Fruit fly (Drosophila melanogaster) whole organism, embryonic: ENCODE data around the gene CG7484.

Source experiments
- B-H2 ChIP-seq: fragments of 200-800 bp; sonication (Bioruptor generic); optimal IDR thresholded peaks from 2 replicates; lab custom pipeline; 2018; ENCODE audit warnings: missing biosample characterization, mild to moderate bottlenecking, missing genetic modification characterization
- CG11398 ChIP-seq: fragments of 200-800 bp; sonication (Bioruptor generic); optimal IDR thresholded peaks from 2 replicates; lab custom pipeline; 2016; ENCODE audit warnings: missing biosample characterization, missing genetic modification characterization
- CG12942 ChIP-seq: fragments of 200-800 bp; sonication (Bioruptor generic); optimal IDR thresholded peaks from 3 replicates; lab custom pipeline; 2016; ENCODE audit warnings: missing biosample characterization, missing genetic modification characterization
- CG14710 ChIP-seq: fragments of 200-800 bp; sonication (Bioruptor generic); optimal IDR thresholded peaks from 3 replicates; lab custom pipeline; 2019; ENCODE audit warnings: missing biosample characterization, mild to moderate bottlenecking, missing genetic modification characterization, moderate library complexity
- CG15269 ChIP-seq: fragments of 200-800 bp; sonication (Bioruptor generic); optimal IDR thresholded peaks from 2 replicates; lab custom pipeline; 2018; ENCODE audit warnings: missing biosample characterization, mild to moderate bottlenecking, missing genetic modification characterization, moderate library complexity
- CG18599 ChIP-seq: fragments of 200-800 bp; sonication (Bioruptor generic); optimal IDR thresholded peaks from 3 replicates; lab custom pipeline; 2017; ENCODE audit warnings: missing biosample characterization, missing genetic modification characterization, mild to moderate bottlenecking, moderate library complexity, missing genetic modification reagents
- CG2889 ChIP-seq: fragments of 200-800 bp; sonication (Bioruptor generic); IDR thresholded peaks from 3 replicates; pipeline ENCODE4 v1.3.6; 2022; ENCODE audit warnings: missing biosample characterization, missing genetic modification characterization
- CG3281 ChIP-seq: fragments of 200-800 bp; sonication (Bioruptor generic); optimal IDR thresholded peaks from 3 replicates; lab custom pipeline; 2017; ENCODE audit warnings: missing biosample characterization, mild to moderate bottlenecking, missing genetic modification characterization
- CG3995 ChIP-seq: fragments of 200-800 bp; sonication (Bioruptor generic); optimal IDR thresholded peaks from 3 replicates; lab custom pipeline; 2016; ENCODE audit warnings: missing biosample characterization, missing genetic modification characterization
- CG4282 ChIP-seq: fragments of 200-800 bp; sonication (Bioruptor generic); optimal IDR thresholded peaks from 2 replicates; lab custom pipeline; 2016; ENCODE audit warnings: missing biosample characterization, missing genetic modification characterization
- CG6272 ChIP-seq: fragments of 200-800 bp; sonication (Bioruptor generic); IDR thresholded peaks from 2 replicates; pipeline ENCODE4 v1.3.6; 2022; ENCODE audit warnings: missing biosample characterization, missing genetic modification characterization
- CG6689 ChIP-seq: fragments of 200-800 bp; sonication (Bioruptor generic); IDR thresholded peaks from 2 replicates; pipeline ENCODE4 v1.3.6; 2022; ENCODE audit warnings: missing biosample characterization, missing genetic modification characterization
- CG7271 ChIP-seq: fragments of 200-800 bp; sonication (Bioruptor generic); optimal IDR thresholded peaks from 2 replicates; lab custom pipeline; 2018; ENCODE audit warnings: missing biosample characterization, mild to moderate bottlenecking, missing genetic modification characterization, moderate library complexity
- CG9609 ChIP-seq: fragments of 200-800 bp; sonication (Bioruptor generic); optimal IDR thresholded peaks from 3 replicates; lab custom pipeline; 2016; ENCODE audit warnings: missing biosample characterization, missing genetic modification characterization
- CG9727 ChIP-seq: fragments of 200-800 bp; sonication (Bioruptor generic); optimal IDR thresholded peaks from 3 replicates; lab custom pipeline; 2017; ENCODE audit warnings: missing biosample characterization, mild to moderate bottlenecking, missing genetic modification characterization
- CG9932 ChIP-seq: fragments of 200-800 bp; sonication (Bioruptor generic); IDR thresholded peaks from 2 replicates; pipeline ENCODE4 v1.3.6; 2022; ENCODE audit warnings: missing biosample characterization, missing genetic modification characterization
- D ChIP-seq, 2 experiments: fragments of 200-800 bp in 1 of 2; fragments of >200 bp in 1 of 2; sonication (Bioruptor generic) in 1 of 2; optimal IDR thresholded peaks; 2 replicates in 1 of 2; 3 replicates in 1 of 2; lab custom pipeline; 2017; ENCODE audit warnings: mild to moderate bottlenecking in 1 of 2, missing biosample characterization in 1 of 2, missing genetic modification characterization in 1 of 2, missing genetic modification reagents in 1 of 2
- Doc3 ChIP-seq: fragments of 200-800 bp; sonication (Bioruptor generic); IDR thresholded peaks from 3 replicates; pipeline ENCODE4 v1.3.6; 2022; ENCODE audit warnings: missing biosample characterization, missing genetic modification characterization; ENCODE audit not compliant: partially characterized antibody
- Dp ChIP-seq: fragments of 200-800 bp; sonication (Bioruptor generic); optimal IDR thresholded peaks from 2 replicates; lab custom pipeline; 2018; ENCODE audit warnings: missing biosample characterization, mild to moderate bottlenecking, missing genetic modification characterization, moderate library complexity
- ERR ChIP-seq: fragments of 200-800 bp; sonication (Bioruptor generic); optimal IDR thresholded peaks from 2 replicates; lab custom pipeline; 2016; ENCODE audit warnings: missing biosample characterization, missing genetic modification characterization
- HLH54F ChIP-seq: fragments of 200-800 bp; sonication (Bioruptor generic); optimal IDR thresholded peaks from 3 replicates; lab custom pipeline; 2016; ENCODE audit warnings: missing biosample characterization, missing genetic modification characterization
- HmgZ ChIP-seq: fragments of 200-800 bp; sonication (Bioruptor generic); optimal IDR thresholded peaks from 2 replicates; lab custom pipeline; 2018; ENCODE audit warnings: missing biosample characterization, mild to moderate bottlenecking, missing genetic modification characterization
- Jarid2 ChIP-seq: fragments of 200-800 bp; sonication (Bioruptor generic); optimal IDR thresholded peaks from 3 replicates; lab custom pipeline; 2017; ENCODE audit warnings: mild to moderate bottlenecking, missing biosample characterization, missing genetic modification reagents, missing genetic modification characterization
- Lhr ChIP-seq: fragments of 200-800 bp; sonication (Bioruptor generic); optimal IDR thresholded peaks from 3 replicates; lab custom pipeline; 2017; ENCODE audit warnings: mild to moderate bottlenecking, missing biosample characterization, missing genetic modification reagents, missing genetic modification characterization
- Sox102F ChIP-seq: fragments of 200-800 bp; sonication (Bioruptor generic); optimal IDR thresholded peaks from 2 replicates; lab custom pipeline; 2018; ENCODE audit warnings: missing biosample characterization, mild to moderate bottlenecking, missing genetic modification characterization, moderate library complexity
- Xbp1 ChIP-seq: fragments of 200-800 bp; sonication (Bioruptor generic); optimal IDR thresholded peaks from 3 replicates; lab custom pipeline; 2016; ENCODE audit warnings: missing biosample characterization, mild to moderate bottlenecking, missing genetic modification characterization
- ash1 ChIP-seq: fragments of 200-800 bp; sonication (Bioruptor generic); optimal IDR thresholded peaks from 2 replicates; lab custom pipeline; 2018; ENCODE audit warnings: missing biosample characterization, mild to moderate bottlenecking, missing genetic modification characterization
- ato ChIP-seq: fragments of 200-800 bp; sonication (Bioruptor generic); IDR thresholded peaks from 2 replicates; pipeline ENCODE4 v1.3.6; 2022; ENCODE audit warnings: missing biosample characterization, missing genetic modification characterization; ENCODE audit not compliant: partially characterized antibody
- bowl ChIP-seq: fragments of 200-800 bp; sonication (Bioruptor generic); IDR thresholded peaks from 2 replicates; pipeline ENCODE4 v1.3.6; 2022; ENCODE audit warnings: missing biosample characterization, missing genetic modification characterization
- cad ChIP-seq: fragments of >200 bp; optimal IDR thresholded peaks from 2 replicates; lab custom pipeline; 2017; ENCODE audit warnings: missing biosample characterization, missing genetic modification characterization
- ci ChIP-seq: fragments of 200-800 bp; sonication (Bioruptor generic); IDR thresholded peaks from 3 replicates; pipeline ENCODE4 v1.3.6; 2022; ENCODE audit warnings: missing biosample characterization, missing genetic modification characterization
- dpn ChIP-seq, 2 experiments: fragments of 200-800 bp; sonication (Bioruptor generic); optimal IDR thresholded peaks; 3 replicates each; lab custom pipeline; 2016; ENCODE audit warnings: missing biosample characterization in 2 of 2, missing genetic modification characterization in 2 of 2
- eyg ChIP-seq: fragments of 200-800 bp; sonication (Bioruptor generic); optimal IDR thresholded peaks from 3 replicates; lab custom pipeline; 2016; ENCODE audit warnings: missing biosample characterization, missing genetic modification characterization
- fu2 ChIP-seq: fragments of 200-800 bp; sonication (Bioruptor generic); optimal IDR thresholded peaks from 2 replicates; lab custom pipeline; 2016; ENCODE audit warnings: missing biosample characterization, missing genetic modification characterization
- gro ChIP-seq: fragments of 200-800 bp; sonication (Bioruptor generic); optimal IDR thresholded peaks from 2 replicates; lab custom pipeline; 2016; ENCODE audit warnings: missing biosample characterization, missing genetic modification characterization
- hkb ChIP-seq, 2 experiments: fragments of 200-800 bp in 1 of 2; fragments of >200 bp in 1 of 2; sonication (Bioruptor generic) in 1 of 2; IDR thresholded peaks in 1 of 2; optimal IDR thresholded peaks in 1 of 2; 2 replicates each; pipeline versions ENCODE4 v1.3.6 to Lab custom; 2017 to 2022; ENCODE audit warnings: missing biosample characterization in 1 of 2, missing genetic modification characterization in 1 of 2
- jigr1 ChIP-seq: fragments of 200-800 bp; sonication (Bioruptor generic); IDR thresholded peaks from 3 replicates; pipeline ENCODE4 v1.3.6; 2022; ENCODE audit warnings: missing biosample characterization, missing genetic modification characterization
- mam ChIP-seq: fragments of 200-800 bp; sonication (Bioruptor generic); optimal IDR thresholded peaks from 3 replicates; lab custom pipeline; 2016; ENCODE audit warnings: missing biosample characterization, missing genetic modification characterization
- peb ChIP-seq: fragments of 200-800 bp; sonication (Bioruptor generic); IDR thresholded peaks from 2 replicates; pipeline ENCODE4 v1.3.6; 2022; ENCODE audit warnings: missing biosample characterization, missing genetic modification characterization
- phol ChIP-seq: fragments of 200-800 bp; sonication (Bioruptor generic); optimal IDR thresholded peaks from 3 replicates; lab custom pipeline; 2018; ENCODE audit warnings: missing biosample characterization, mild to moderate bottlenecking, missing genetic modification characterization, moderate library complexity
- pnt ChIP-seq: fragments of 200-800 bp; sonication (Bioruptor generic); optimal IDR thresholded peaks from 3 replicates; lab custom pipeline; 2016; ENCODE audit warnings: missing biosample characterization, missing genetic modification characterization
- row ChIP-seq: fragments of 200-800 bp; sonication (Bioruptor generic); IDR thresholded peaks from 3 replicates; pipeline ENCODE4 v1.3.6; 2022; ENCODE audit warnings: missing biosample characterization, missing genetic modification characterization
- sens ChIP-seq: fragments of 200-800 bp; sonication (Bioruptor generic); peaks from one replicate; lab custom pipeline; 2016; ENCODE audit warnings: missing biosample characterization, missing genetic modification characterization
- sens-2 ChIP-seq: fragments of 200-800 bp; sonication (Bioruptor generic); IDR thresholded peaks from 2 replicates; pipeline ENCODE4 v1.3.6; 2022; ENCODE audit warnings: missing biosample characterization, missing genetic modification characterization
- slbo ChIP-seq: fragments of 200-800 bp; sonication (Bioruptor generic); IDR thresholded peaks from 2 replicates; pipeline ENCODE4 v1.3.6; 2022; ENCODE audit warnings: missing biosample characterization, missing genetic modification characterization
- sob ChIP-seq: fragments of 200-800 bp; sonication (Bioruptor generic); IDR thresholded peaks from 2 replicates; pipeline ENCODE4 v1.3.6; 2022; ENCODE audit warnings: missing biosample characterization, missing genetic modification characterization
- stc ChIP-seq: fragments of 200-800 bp; sonication (Bioruptor generic); IDR thresholded peaks from 2 replicates; pipeline ENCODE4 v1.3.6; 2022; ENCODE audit warnings: missing biosample characterization, missing genetic modification characterization
- trh ChIP-seq: fragments of 200-800 bp; sonication (Bioruptor generic); optimal IDR thresholded peaks from 2 replicates; lab custom pipeline; 2016; ENCODE audit warnings: missing biosample characterization, missing genetic modification characterization
- unpg ChIP-seq: fragments of 200-800 bp; sonication (Bioruptor generic); optimal IDR thresholded peaks from 3 replicates; lab custom pipeline; 2018; ENCODE audit warnings: missing biosample characterization, mild to moderate bottlenecking, missing genetic modification characterization, moderate library complexity
- vvl ChIP-seq: fragments of 200-800 bp; sonication (Bioruptor generic); IDR thresholded peaks from 2 replicates; pipeline ENCODE4 v1.3.6; 2022; ENCODE audit warnings: missing biosample characterization, missing genetic modification characterization

Gene CG7484

DNA sequence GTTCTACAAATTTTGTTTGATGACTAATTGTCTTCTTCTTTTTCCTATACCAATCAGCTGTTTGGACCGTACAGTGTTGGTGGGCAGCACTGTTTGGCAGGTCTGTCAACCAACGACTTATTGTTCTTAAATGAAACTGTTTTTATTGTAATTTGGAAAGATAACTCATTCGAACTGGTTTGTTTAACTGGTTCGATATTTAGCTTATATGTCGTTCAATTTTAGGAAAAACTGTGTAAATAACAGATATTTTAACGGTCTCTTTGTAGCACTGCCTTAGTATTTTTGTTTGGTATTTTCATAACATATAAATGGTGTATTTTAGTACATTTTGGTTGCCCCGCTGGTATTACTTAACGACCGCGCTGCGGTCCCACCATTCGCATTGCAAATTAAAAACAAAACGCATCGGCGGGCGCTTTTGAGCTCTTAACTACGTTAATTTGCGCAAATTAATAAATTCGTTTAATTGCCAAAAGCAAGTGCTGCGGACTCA, 32.9 kb upstream of the CG7484 start, which contains the start of the genes Vps60 and anchor:
Gene Vps60 (minus strand): TSS at position 175 of the 496 bp plus-strand sequence.
Gene anchor (plus strand): TSS at position 374 of the 496 bp plus-strand sequence.
- TF ChIP-seq unpg (GFP tag; lab: Kevin White, UChicago) (peak; percentile 37), sens-2 (GFP tag; lab: Robert Waterston, UW) (no peak), eyg (GFP tag; lab: Kevin White, UChicago) (peak; percentile 64), sob (GFP tag; lab: Robert Waterston, UW) (peak; percentile 49), cad (GFP tag; lab: Kevin White, UChicago) (no peak), CG2889 (GFP tag; lab: Robert Waterston, UW) (no peak), bowl (GFP tag; lab: Robert Waterston, UW) (no peak), gro (GFP tag; lab: Kevin White, UChicago) (peak; percentile 82), CG7271 (no peak), Jarid2 (GFP tag; lab: Kevin White, UChicago) (peak; percentile 56), HmgZ (tag; lab: Kevin White, UChicago) (peak; percentile 77), CG9727 (GFP tag; lab: Kevin White, UChicago) (peak; percentile 42), trh (GFP tag; lab: Kevin White, UChicago) (no peak), ci (no peak), sens (peak; percentile 90), CG12942 (GFP tag; lab: Kevin White, UChicago) (peak; percentile 18), CG11398 (GFP tag; lab: Kevin White, UChicago) (peak; percentile 44), dpn (GFP tag; optimal IDR thresholded peaks at IDR 0.05; lab: Kevin White, UChicago) (peak; percentile 66 to 76), CG3995 (peak; percentile 61), CG4282 (peak; percentile 13), mam (GFP tag; lab: Kevin White, UChicago) (peak; percentile 75), Lhr (GFP tag; lab: Kevin White, UChicago) (peak; percentile 74), ato (GFP tag; lab: Robert Waterston, UW) (0 out of 2 replicates have a peak, but pooled peaks have one; percentile 21), ash1 (GFP tag; lab: Kevin White, UChicago) (no peak), CG9932 (GFP tag; lab: Robert Waterston, UW) (peak; percentile 62), CG15269 (peak; percentile 41), ERR (GFP tag; lab: Kevin White, UChicago) (peak; percentile 80), CG3281 (peak; percentile 48), row (peak; percentile 48; the same call in 2 of the 3 replicates), slbo (GFP tag; lab: Robert Waterston, UW) (peak; percentile 54; the same call in 1 of the 2 replicates), CG9609 (GFP tag; lab: Kevin White, UChicago) (peak; percentile 66), Doc3 (no peak), fu2 (GFP tag; lab: Kevin White, UChicago) (peak; percentile 58), pnt (GFP tag; lab: Kevin White, UChicago) (peak; percentile 35), CG6272 (GFP tag; lab: Robert Waterston, UW) (no peak), HLH54F (GFP tag; lab: Kevin White, UChicago) (peak; percentile 72), CG6689 (GFP tag; lab: Robert Waterston, UW) (peak; percentile 34; the same call in 1 of the 2 replicates), phol (peak; percentile 68), CG14710 (tag; lab: Kevin White, UChicago) (peak; percentile 87), D (optimal IDR thresholded peaks at IDR 0.05; lab: Kevin White, UChicago) (no peak), D (GFP tag; optimal IDR thresholded peaks at IDR 0.05; lab: Kevin White, UChicago) (peak; percentile 22), B-H2 (GFP tag; lab: Kevin White, UChicago) (no peak), jigr1 (GFP tag; lab: Robert Waterston, UW) (no peak), Dp (GFP tag; lab: Kevin White, UChicago) (peak; percentile 55), vvl (GFP tag; lab: Robert Waterston, UW) (peak; percentile 68), hkb (optimal IDR thresholded peaks at IDR 0.05; lab: Kevin White, UChicago) (peak; percentile 67), hkb (GFP tag; IDR thresholded peaks at IDR 0.05; lab: Robert Waterston, UW) (no peak; the same call in 1 of the 2 replicates), stc (GFP tag; lab: Robert Waterston, UW) (no peak), Sox102F (GFP tag; lab: Kevin White, UChicago) (peak; percentile 22), CG18599 (peak; percentile 57), Xbp1 (peak; percentile 69), peb (no peak)
